Worm (Caenorhabditis elegans) whole organism, L4 larva: ENCODE data around the gene C16D9.6.

ENCODE experiments used
- F10B5.3 ChIP-seq: sonication (generic microtip); optimal IDR thresholded peaks from 2 replicates; lab custom pipeline; 2016; ENCODE audit warnings: mild to moderate bottlenecking, missing genetic modification characterization, missing compliant biosample characterization
- R02D3.7 ChIP-seq: fragments of 150-350 bp; sonication (generic microtip); optimal IDR thresholded peaks from 3 replicates; lab custom pipeline; 2014; ENCODE audit warnings: missing biosample characterization, missing genetic modification characterization
- ZK546.5 ChIP-seq, 2 experiments: sonication (generic microtip); optimal IDR thresholded peaks; 2 replicates each; lab custom pipeline; 2017; ENCODE audit warnings: missing biosample characterization in 2 of 2, missing genetic modification characterization in 2 of 2
- aha-1 ChIP-seq: fragments of 150-350 bp; peaks from one replicate; lab custom pipeline; 2014; ENCODE audit warnings: missing biosample characterization, missing genetic modification characterization
- ceh-82 ChIP-seq: sonication (generic microtip); optimal IDR thresholded peaks from 2 replicates; lab custom pipeline; 2017; ENCODE audit warnings: missing biosample characterization, missing genetic modification characterization
- cey-2 ChIP-seq: sonication (generic microtip); optimal IDR thresholded peaks from 3 replicates; lab custom pipeline; 2017; ENCODE audit warnings: missing genetic modification characterization, mild to moderate bottlenecking, missing compliant biosample characterization, antibody characterized with exemption, borderline replicate concordance; ENCODE audit not compliant: insufficient read depth
- daf-16 ChIP-seq, 3 experiments: sonication (generic microtip); optimal IDR thresholded peaks; 2 replicates each; lab custom pipeline; 2016 to 2017; ENCODE audit warnings: missing genetic modification characterization in 3 of 3, missing genetic modification reagents in 3 of 3, mild to moderate bottlenecking in 2 of 3, missing compliant biosample characterization in 2 of 3, missing biosample characterization in 1 of 3, moderate library complexity in 1 of 3
- daf-19 ChIP-seq: fragments of 200-800 bp; sonication (Bioruptor generic); conservative IDR thresholded peaks from 2 replicates; pipeline ENCODE4 v1.3.6; 2022; ENCODE audit warnings: missing genetic modification characterization, missing compliant biosample characterization
- dmd-6 ChIP-seq: fragments of 200-800 bp; sonication (Bioruptor generic); IDR thresholded peaks from 2 replicates; pipeline ENCODE4 v1.3.6; 2022; ENCODE audit warnings: missing genetic modification reagents, missing genetic modification characterization, missing compliant biosample characterization
- dmd-9 ChIP-seq: fragments of 200-800 bp; sonication (Bioruptor generic); IDR thresholded peaks from 2 replicates; pipeline ENCODE4 v1.3.6; 2022; ENCODE audit warnings: missing genetic modification reagents, missing genetic modification characterization, missing compliant biosample characterization
- dve-1 ChIP-seq: sonication (generic microtip); optimal IDR thresholded peaks from 2 replicates; lab custom pipeline; 2017; ENCODE audit warnings: antibody characterized with exemption, mild to moderate bottlenecking, missing genetic modification characterization, missing compliant biosample characterization; ENCODE audit not compliant: insufficient read depth
- hlh-11 ChIP-seq: fragments of 200-800 bp; sonication (Bioruptor generic); optimal IDR thresholded peaks from 2 replicates; lab custom pipeline; 2018; ENCODE audit warnings: mild to moderate bottlenecking, missing genetic modification characterization, missing compliant biosample characterization
- lin-1 ChIP-seq: fragments of 200-800 bp; sonication (Bioruptor generic); IDR thresholded peaks from 2 replicates; pipeline ENCODE4 v1.3.6; 2022; ENCODE audit warnings: missing genetic modification reagents, missing genetic modification characterization, missing compliant biosample characterization
- lin-38 ChIP-seq: fragments of 200-800 bp; sonication (Bioruptor generic); IDR thresholded peaks from 2 replicates; pipeline ENCODE4 v1.3.6; 2022; ENCODE audit warnings: missing genetic modification reagents, missing genetic modification characterization, missing compliant biosample characterization
- lsy-2 ChIP-seq, 2 experiments: fragments of 150-350 bp in 1 of 2; sonication (generic microtip) in 1 of 2; optimal IDR thresholded peaks; 2 replicates each; lab custom pipeline; 2014 to 2017; ENCODE audit warnings: missing biosample characterization in 2 of 2, missing genetic modification characterization in 2 of 2
- mdl-1 ChIP-seq, 2 experiments: fragments of 150-350 bp in 1 of 2; sonication (generic microtip) in 1 of 2; optimal IDR thresholded peaks; 2 replicates each; lab custom pipeline; 2014 to 2017; ENCODE audit warnings: missing biosample characterization in 2 of 2, missing genetic modification characterization in 2 of 2
- mep-1 ChIP-seq: fragments of 150-350 bp; sonication (generic microtip); optimal IDR thresholded peaks from 3 replicates; lab custom pipeline; 2014; ENCODE audit warnings: missing biosample characterization, missing genetic modification characterization
- mes-2 ChIP-seq: sonication (generic microtip); optimal IDR thresholded peaks from 2 replicates; lab custom pipeline; 2016; ENCODE audit warnings: missing genotype, mild to moderate bottlenecking, missing genetic modification characterization, missing compliant biosample characterization; ENCODE audit not compliant: poor library complexity, severe bottlenecking
- nhr-11 ChIP-seq: fragments of 150-350 bp; optimal IDR thresholded peaks from 2 replicates; lab custom pipeline; 2014; ENCODE audit warnings: missing biosample characterization, missing genetic modification characterization
- nhr-25 ChIP-seq: sonication (generic microtip); optimal IDR thresholded peaks from 2 replicates; lab custom pipeline; 2017; ENCODE audit warnings: missing genetic modification characterization, mild to moderate bottlenecking, missing compliant biosample characterization, antibody characterized with exemption, moderate library complexity, borderline replicate concordance; ENCODE audit not compliant: insufficient read depth
- nhr-28 ChIP-seq: fragments of 150-350 bp; optimal IDR thresholded peaks from 2 replicates; lab custom pipeline; 2014; ENCODE audit warnings: missing biosample characterization, missing genetic modification characterization
- nhr-41 ChIP-seq: fragments of 200-800 bp; sonication (Bioruptor generic); IDR thresholded peaks from 2 replicates; pipeline ENCODE4 v1.3.6; 2022; ENCODE audit warnings: missing genetic modification reagents, missing genetic modification characterization, missing compliant biosample characterization
- nhr-48 ChIP-seq: sonication (generic microtip); optimal IDR thresholded peaks from 2 replicates; lab custom pipeline; 2016; ENCODE audit warnings: mild to moderate bottlenecking, missing genetic modification characterization, missing compliant biosample characterization
- php-3 ChIP-seq: fragments of 200-800 bp; sonication (Bioruptor generic); IDR thresholded peaks from 2 replicates; pipeline ENCODE4 v1.3.6; 2022; ENCODE audit warnings: missing genetic modification reagents, missing genetic modification characterization, missing compliant biosample characterization
- pqm-1 ChIP-seq: sonication (generic microtip); optimal IDR thresholded peaks from 2 replicates; lab custom pipeline; 2017; ENCODE audit warnings: missing biosample characterization, missing genetic modification characterization
- rbr-2 ChIP-seq: sonication (generic microtip); optimal IDR thresholded peaks from 2 replicates; lab custom pipeline; 2016; ENCODE audit warnings: missing genotype, missing genetic modification characterization, missing compliant biosample characterization
- saeg-2 ChIP-seq: fragments of 200-800 bp; sonication (Bioruptor generic); IDR thresholded peaks from 2 replicates; pipeline ENCODE4 v1.3.6; 2022; ENCODE audit warnings: missing genetic modification reagents, missing genetic modification characterization, missing compliant biosample characterization
- set-16 ChIP-seq: fragments of 200-800 bp; sonication (Bioruptor generic); IDR thresholded peaks from 2 replicates; pipeline ENCODE4 v1.3.6; 2022; ENCODE audit warnings: missing genetic modification reagents, missing genetic modification characterization, missing compliant biosample characterization
- tag-97 ChIP-seq: fragments of 200-800 bp; sonication (Bioruptor generic); IDR thresholded peaks from 2 replicates; pipeline ENCODE4 v1.3.6; 2022; ENCODE audit warnings: missing genetic modification characterization, missing compliant biosample characterization
- unc-130 ChIP-seq: sonication (generic microtip); optimal IDR thresholded peaks from 2 replicates; lab custom pipeline; 2016; ENCODE audit warnings: missing genetic modification reagents, missing genetic modification characterization, missing compliant biosample characterization
- unc-62 ChIP-seq, 3 experiments: fragments of 150-350 bp in 1 of 3; sonication (generic microtip); optimal IDR thresholded peaks in 2 of 3; peaks in 1 of 3; 1 replicate in 1 of 3; 2 replicates in 2 of 3; lab custom pipeline; 2014 to 2017; ENCODE audit warnings: missing biosample characterization in 3 of 3, missing genetic modification characterization in 3 of 3, missing genetic modification reagents in 3 of 3, missing genotype in 1 of 3
- zfp-2 ChIP-seq: sonication (generic microtip); optimal IDR thresholded peaks from 2 replicates; lab custom pipeline; 2016; ENCODE audit warnings: mild to moderate bottlenecking, missing genetic modification characterization, missing compliant biosample characterization
- zip-2 ChIP-seq: fragments of 150-350 bp; optimal IDR thresholded peaks from 2 replicates; lab custom pipeline; 2014; ENCODE audit warnings: missing biosample characterization, missing genetic modification characterization

Gene C16D9.6

DNA sequence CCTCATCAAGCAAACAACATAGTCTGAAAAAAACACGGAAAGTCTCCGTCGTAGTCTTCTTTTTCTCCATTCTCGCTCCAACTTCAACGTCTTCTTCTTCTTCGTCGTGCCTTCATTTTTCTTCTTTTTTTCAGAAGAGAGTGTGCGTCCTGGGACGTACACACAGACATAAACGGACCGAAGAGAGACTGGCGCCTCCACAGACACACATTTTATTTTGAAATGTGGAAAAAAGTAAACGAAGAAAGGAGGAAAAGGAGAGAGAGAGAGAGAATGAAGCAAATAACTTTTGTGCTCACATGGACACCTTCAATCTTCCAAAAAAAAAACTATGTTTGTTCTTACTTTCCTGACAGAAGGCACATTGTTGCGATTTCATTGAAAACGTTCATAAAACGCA is 35.0 kb downstream of the C16D9.6 start:
- TF ChIP-seq rbr-2 (tag; lab: Kevin White, UChicago) (peak; percentile 5), dmd-6 (GFP tag; lab: Robert Waterston, UW) (no peak), nhr-41 (GFP tag; lab: Robert Waterston, UW) (no peak), R02D3.7 (no peak), aha-1 (tag; lab: Kevin White, UChicago) (peak; percentile 68), mes-2 (tag; lab: Kevin White, UChicago) (peak; percentile 32), lsy-2 (tag; optimal IDR thresholded peaks at IDR 0.05; lab: Kevin White, UChicago) (no peak), lin-38 (GFP tag; lab: Robert Waterston, UW) (0 out of 2 replicates have a peak, but pooled peaks have one; percentile 7), daf-19 (GFP tag; lab: Robert Waterston, UW) (no peak), tag-97 (GFP tag; lab: Robert Waterston, UW) (no peak), lin-1 (GFP tag; lab: Robert Waterston, UW) (no peak), php-3 (GFP tag; lab: Robert Waterston, UW) (no peak), unc-130 (GFP tag; lab: Kevin White, UChicago) (no peak), mep-1 (tag; lab: Kevin White, UChicago) (peak; percentile 12), nhr-25 (tag; lab: Kevin White, UChicago) (no peak), zip-2 (tag; lab: Kevin White, UChicago) (no peak), unc-62 (GFP tag; optimal IDR thresholded peaks at IDR 0.05 in 1 of 2; lab: Kevin White, UChicago) (peak in 1 of 2 experiments; percentile 48), unc-62 (tag; optimal IDR thresholded peaks at IDR 0.05; lab: Kevin White, UChicago) (no peak)

DNA sequence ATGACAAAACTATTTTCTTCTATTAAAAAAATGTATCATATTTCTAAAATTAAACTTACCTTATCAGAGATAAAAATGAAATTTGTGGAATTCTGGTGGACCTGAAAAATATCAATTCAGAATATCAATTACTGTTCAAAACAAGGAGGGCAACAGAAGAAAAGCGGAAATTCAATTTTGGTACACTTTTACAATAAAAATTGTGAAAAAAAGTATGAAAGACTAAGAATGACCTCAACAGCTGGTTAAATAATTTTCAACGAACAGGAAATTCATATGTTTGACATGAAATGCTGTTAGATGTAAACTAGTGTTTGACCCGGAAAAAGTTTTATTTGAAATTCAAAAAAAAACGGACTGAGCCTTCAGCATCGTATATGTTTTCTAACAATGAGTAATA is 36.2 kb downstream of the C16D9.6 start, which contains the start of gene K07C11.7:
Gene K07C11.7 (minus strand): TSS at position 101 of the 400 bp plus-strand sequence.
- no peak for TF ChIP-seq nhr-11 (tag; lab: Kevin White, UChicago)

DNA sequence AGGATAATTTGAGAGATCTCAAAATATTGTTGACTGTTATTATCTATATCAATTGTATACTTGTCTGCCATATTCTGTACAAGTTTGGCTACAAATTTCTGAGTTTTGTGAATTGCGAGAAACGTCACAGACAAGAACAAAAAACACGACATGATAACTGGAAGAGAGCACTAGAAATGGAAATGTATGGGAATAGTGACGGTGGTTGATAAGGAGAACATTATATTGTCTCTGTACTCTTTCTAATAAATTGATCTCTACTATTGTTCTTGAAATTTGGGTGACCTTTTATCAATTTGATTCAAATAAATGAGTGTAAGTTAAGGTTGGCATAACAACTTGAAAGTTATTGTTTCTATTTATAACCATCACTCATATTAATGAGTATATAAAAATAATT is 37.3 kb downstream of the C16D9.6 start:
- TF ChIP-seq F10B5.3 (tag; lab: Kevin White, UChicago) (no peak), zfp-2 (no peak), hlh-11 (peak; percentile 55), dve-1 (peak; percentile 51), ZK546.5 (tag; optimal IDR thresholded peaks at IDR 0.05; lab: Kevin White, UChicago) (no peak), daf-16 (GFP tag; optimal IDR thresholded peaks at IDR 0.05; lab: Kevin White, UChicago) (no peak), daf-16 (tag; optimal IDR thresholded peaks at IDR 0.05; lab: Kevin White, UChicago) (peak; percentile 79), pqm-1 (tag; lab: Kevin White, UChicago) (peak; percentile 92), nhr-28 (tag; lab: Kevin White, UChicago) (peak; percentile 68), dmd-6 (GFP tag; lab: Robert Waterston, UW) (peak; percentile 59), lin-38 (GFP tag; lab: Robert Waterston, UW) (no peak), ceh-82 (tag; lab: Kevin White, UChicago) (no peak), mes-2 (tag; lab: Kevin White, UChicago) (no peak), mep-1 (tag; lab: Kevin White, UChicago) (no peak), nhr-48 (tag; lab: Kevin White, UChicago) (peak; percentile 9), set-16 (no peak), cey-2 (tag; lab: Kevin White, UChicago) (no peak)

DNA sequence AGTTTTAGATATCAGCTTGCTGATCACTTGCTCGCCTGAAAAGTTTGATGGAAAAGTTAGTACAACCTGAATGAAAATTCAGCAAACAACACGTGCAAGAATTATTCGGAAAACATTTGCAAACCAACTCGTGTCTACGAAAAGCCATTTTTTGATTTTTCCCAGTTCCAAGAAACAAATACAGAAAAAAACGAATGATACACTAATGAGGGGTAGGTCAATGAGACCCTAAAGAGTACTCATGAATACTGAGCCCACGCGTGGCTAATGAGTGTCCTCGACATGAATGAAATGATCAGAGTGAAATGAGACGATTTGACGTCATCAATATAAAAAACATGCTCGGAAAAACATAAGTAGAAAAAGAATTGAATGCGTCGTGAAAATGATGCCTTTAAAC is 38.1 kb downstream of the C16D9.6 start:
- TF ChIP-seq saeg-2 (GFP tag; lab: Robert Waterston, UW) = 0 out of 2 replicates have a peak, but pooled peaks have one; percentile 21
- TF ChIP-seq mdl-1 (tag; optimal IDR thresholded peaks at IDR 0.05; lab: Kevin White, UChicago) = no peak
- no peak for TF ChIP-seq nhr-11 (tag; lab: Kevin White, UChicago)
- TF ChIP-seq dmd-9 (GFP tag; lab: Robert Waterston, UW) = no peak
- TF ChIP-seq R02D3.7 = no peak
